Worm (Caenorhabditis elegans) whole organism, late embryonic: ENCODE data around the gene F09F9.2.

ENCODE experiments used
- Y22D7AL.16 ChIP-seq: sonication (generic microtip); optimal IDR thresholded peaks from 2 replicates; lab custom pipeline; 2016; ENCODE audit warnings: missing genetic modification characterization, missing compliant biosample characterization
- ceh-31 ChIP-seq: sonication (generic microtip); optimal IDR thresholded peaks from 2 replicates; lab custom pipeline; 2016; ENCODE audit warnings: missing genetic modification characterization, missing compliant biosample characterization
- dmd-4 ChIP-seq: sonication (generic microtip); optimal IDR thresholded peaks from 2 replicates; lab custom pipeline; 2016; ENCODE audit warnings: borderline replicate concordance, missing genetic modification characterization, missing compliant biosample characterization
- hlh-6 ChIP-seq: sonication (generic microtip); optimal IDR thresholded peaks from 2 replicates; lab custom pipeline; 2016; ENCODE audit warnings: missing genotype, missing genetic modification characterization, missing compliant biosample characterization
- nfya-1 ChIP-seq: sonication (generic microtip); optimal IDR thresholded peaks from 2 replicates; lab custom pipeline; 2017; ENCODE audit warnings: missing genetic modification characterization, mild to moderate bottlenecking, missing compliant biosample characterization, antibody characterized with exemption, moderate library complexity
- nhr-11 ChIP-seq: fragments of 150-350 bp; optimal IDR thresholded peaks from 2 replicates; lab custom pipeline; 2014; ENCODE audit warnings: missing biosample characterization, missing genetic modification characterization

ce11 chrX:4111416-4111815 is at the start of gene F09F9.2:
- no peak for TF ChIP-seq hlh-6 (tag; lab: Kevin White, UChicago)
- no peak for TF ChIP-seq nhr-11 (tag; lab: Kevin White, UChicago)
- no peak for TF ChIP-seq Y22D7AL.16 (tag; lab: Kevin White, UChicago)
- TF ChIP-seq ceh-31: no peak
- no peak for TF ChIP-seq nfya-1 (tag; lab: Kevin White, UChicago)
- no peak for TF ChIP-seq dmd-4
